Worm (Caenorhabditis elegans): Measurements from ENCODE around the gene pfd-4.

- no peak for TF ChIP-seq ztf-23 (GFP tag; IDR thresholded peaks at IDR 0.05)
- TF ChIP-seq ztf-29 (GFP tag; IDR thresholded peaks at IDR 0.05) = no peak
- no peak for TF ChIP-seq ref-1 (GFP tag; conservative IDR thresholded peaks at IDR 0.05)
- no peak for TF ChIP-seq med-1 (GFP tag; optimal IDR thresholded peaks at IDR 0.05; ENCODE audit: insufficient read depth)
- TF ChIP-seq tab-1 (GFP tag; IDR thresholded peaks at IDR 0.05) = no peak
- TF ChIP-seq T22C8.4 (GFP tag; IDR thresholded peaks at IDR 0.05) = no peak
- TF ChIP-seq flt-1 (GFP tag; IDR thresholded peaks at IDR 0.05) = no peak
- TF ChIP-seq klf-2 (GFP tag; conservative IDR thresholded peaks at IDR 0.05) = no peak
These were observed 21.2 kb downstream of the pfd-4 start for ce11 chrIV:11336180-11336579.
